Worm (Caenorhabditis elegans): Measurements from ENCODE around the gene Y57G11C.1142.

Y57G11C.1142 gene

DNA sequence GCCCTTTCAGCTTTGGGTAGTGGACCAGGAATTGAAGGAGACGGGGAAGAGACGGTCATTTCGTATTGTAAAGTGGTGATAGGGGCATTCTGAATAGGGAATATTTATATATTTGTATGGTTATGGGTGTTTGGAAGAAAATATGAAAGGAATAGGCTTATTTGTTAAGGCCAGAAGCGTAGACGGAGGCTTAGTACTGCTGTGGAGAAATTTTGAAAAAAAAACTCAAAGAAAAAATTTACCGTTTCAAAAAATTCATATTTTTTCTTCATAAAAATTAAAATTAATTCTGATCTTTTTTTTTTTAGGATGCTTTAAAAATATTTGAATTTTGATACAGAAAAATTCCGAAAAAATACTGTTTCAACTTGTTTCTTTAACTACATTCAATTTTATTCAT is 26.6 kb downstream of the Y57G11C.1142 start, which contains the start of gene hhat-2:
Gene hhat-2 (minus strand): TSS at position 101 of the 400 bp plus-strand sequence.
- no peak for TF ChIP-seq F13H6.1 (tag; optimal IDR thresholded peaks at IDR 0.05)
- no peak for TF ChIP-seq unc-62 (GFP tag; optimal IDR thresholded peaks at IDR 0.05)
- no peak for TF ChIP-seq peb-1 (tag; optimal IDR thresholded peaks at IDR 0.05)
- no peak for TF ChIP-seq egl-27 (tag; optimal IDR thresholded peaks at IDR 0.05)
- TF ChIP-seq snpc-4 (tag; optimal IDR thresholded peaks at IDR 0.05): no peak
- no peak for TF ChIP-seq ceh-16 (tag; optimal IDR thresholded peaks at IDR 0.05)
- TF ChIP-seq ceh-82 (tag; optimal IDR thresholded peaks at IDR 0.05): no peak
- no peak for TF ChIP-seq mbf-1 (tag; optimal IDR thresholded peaks at IDR 0.05)
- no peak for TF ChIP-seq sem-4 (tag; optimal IDR thresholded peaks at IDR 0.05)
- no peak for TF ChIP-seq blmp-1 (tag; optimal IDR thresholded peaks at IDR 0.05; ENCODE audit: insufficient read depth)
- TF ChIP-seq nhr-77 (tag; optimal IDR thresholded peaks at IDR 0.05): no peak
- TF ChIP-seq elt-1 (tag; optimal IDR thresholded peaks at IDR 0.05): no peak
- no peak for TF ChIP-seq dmd-4 (tag; optimal IDR thresholded peaks at IDR 0.05)
- TF ChIP-seq lin-13 (GFP tag; optimal IDR thresholded peaks at IDR 0.05): no peak
- no peak for TF ChIP-seq R02D3.7 (tag; optimal IDR thresholded peaks at IDR 0.05)
- no peak for TF ChIP-seq lin-39 (tag; optimal IDR thresholded peaks at IDR 0.05)
- no peak for TF ChIP-seq ztf-4 (tag; optimal IDR thresholded peaks at IDR 0.05)
- no peak for TF ChIP-seq ama-1 (optimal IDR thresholded peaks at IDR 0.05)
- no peak for TF ChIP-seq skn-1 (tag; optimal IDR thresholded peaks at IDR 0.05)
- TF ChIP-seq ztf-1 (GFP tag; conservative IDR thresholded peaks at IDR 0.05): no peak

DNA sequence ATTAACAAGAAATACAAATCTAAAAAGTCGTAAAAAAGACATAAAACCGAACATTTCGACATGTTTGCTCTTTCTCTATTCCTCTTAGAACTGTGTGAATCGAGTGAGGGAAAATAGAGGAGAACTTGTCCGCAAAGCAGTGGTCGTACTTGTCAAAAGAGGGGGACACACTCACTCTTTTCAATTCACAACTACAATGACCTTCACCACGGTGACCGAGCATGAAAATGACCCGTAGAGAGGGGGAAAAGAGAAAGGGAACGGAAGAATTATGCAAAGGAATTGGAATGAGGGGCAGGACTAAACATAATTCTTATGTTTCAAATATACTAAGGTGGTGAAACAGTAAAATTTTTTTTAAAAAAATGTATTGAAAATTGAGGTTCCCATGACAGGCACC is 31.1 kb downstream of the Y57G11C.1142 start:
- TF ChIP-seq fos-1 (tag; optimal IDR thresholded peaks at IDR 0.05) (peak; percentile 32), nhr-23 (tag; optimal IDR thresholded peaks at IDR 0.05) (no peak), nhr-129 (tag; optimal IDR thresholded peaks at IDR 0.05) (peak; percentile 60)

DNA sequence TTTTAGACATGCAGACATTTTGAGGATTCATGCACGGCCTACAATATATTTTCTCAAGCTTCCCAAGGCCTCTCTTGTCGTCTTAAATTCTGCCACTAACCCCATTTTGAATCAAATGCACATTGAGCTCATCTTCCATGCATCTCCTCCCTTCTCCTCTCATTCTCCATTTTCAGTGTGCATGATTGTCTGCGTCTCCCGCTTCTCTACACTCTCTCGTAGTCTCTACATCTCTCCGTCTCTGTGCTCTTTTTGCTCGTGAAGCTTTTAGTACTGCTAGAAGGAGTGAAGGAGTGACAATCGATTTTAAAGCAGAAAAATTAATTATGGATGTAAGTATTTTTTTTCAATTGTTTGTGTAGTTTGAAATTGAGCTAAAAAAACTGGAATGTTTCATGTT is 34.5 kb downstream of the Y57G11C.1142 start, which contains the start of gene Y57G11C.22:
Gene Y57G11C.22 (plus strand): TSS at position 327 of the 400 bp plus-strand sequence.
- TF ChIP-seq lin-13 (GFP tag; optimal IDR thresholded peaks at IDR 0.05): peak; percentile 7
- peak; percentile 58 for TF ChIP-seq unc-55 (GFP tag; optimal IDR thresholded peaks at IDR 0.05)
- peak; percentile 43 for TF ChIP-seq mab-5 (tag; optimal IDR thresholded peaks at IDR 0.05)
- peak in 1 of 2 experiments; percentile 65 for TF ChIP-seq lsy-2 (tag; optimal IDR thresholded peaks at IDR 0.05)
- peak; percentile 42 for TF ChIP-seq crh-2 (tag; optimal IDR thresholded peaks at IDR 0.05)
- peak; percentile 72 for TF ChIP-seq nhr-129 (tag; optimal IDR thresholded peaks at IDR 0.05)
- TF ChIP-seq nhr-23 (tag; optimal IDR thresholded peaks at IDR 0.05): no peak
- TF ChIP-seq peb-1 (tag; optimal IDR thresholded peaks at IDR 0.05): no peak
- TF ChIP-seq elt-1 (tag; optimal IDR thresholded peaks at IDR 0.05): no peak
- TF ChIP-seq ztf-1 (GFP tag; conservative IDR thresholded peaks at IDR 0.05): no peak
- TF ChIP-seq C34F6.9 (tag; optimal IDR thresholded peaks at IDR 0.05): peak; percentile 61

DNA sequence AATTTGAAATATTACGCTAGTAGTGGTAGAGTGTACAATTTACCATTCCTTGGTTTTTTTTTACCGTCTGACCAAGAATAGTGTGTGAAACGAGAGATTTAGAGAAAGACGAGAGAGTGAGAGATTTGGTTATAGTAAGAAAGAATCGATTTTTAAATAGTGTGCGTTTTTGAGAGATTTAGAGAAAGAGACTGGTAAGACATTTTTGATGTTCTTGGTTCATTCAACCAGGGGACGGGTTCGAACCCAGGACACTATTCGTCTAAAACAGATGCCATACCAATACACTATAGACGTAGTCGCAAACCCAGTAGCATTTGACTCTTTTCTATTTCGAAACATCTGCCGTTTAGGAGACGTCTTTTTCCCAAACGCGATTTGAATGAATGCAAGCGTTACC is 35.7 kb downstream of the Y57G11C.1142 start:
- no peak for TF ChIP-seq lin-11 (tag; optimal IDR thresholded peaks at IDR 0.05)
- TF ChIP-seq sma-9 (GFP tag; optimal IDR thresholded peaks at IDR 0.05): peak; percentile 94
- TF ChIP-seq sma-9 (tag; optimal IDR thresholded peaks at IDR 0.05): no peak
- TF ChIP-seq lin-13 (GFP tag; optimal IDR thresholded peaks at IDR 0.05): peak; percentile 83
- TF ChIP-seq unc-39 (tag; optimal IDR thresholded peaks at IDR 0.05): no peak
- peak; percentile 75 for TF ChIP-seq gmeb-1 (tag; optimal IDR thresholded peaks at IDR 0.05)
- TF ChIP-seq fos-1 (tag; optimal IDR thresholded peaks at IDR 0.05): peak; percentile 49
- TF ChIP-seq skn-1 (tag; optimal IDR thresholded peaks at IDR 0.05): no peak
- no peak for TF ChIP-seq nhr-11 (tag; optimal IDR thresholded peaks at IDR 0.05)
- peak; percentile 64 for TF ChIP-seq zag-1 (tag; optimal IDR thresholded peaks at IDR 0.05)
- TF ChIP-seq ztf-4 (tag; optimal IDR thresholded peaks at IDR 0.05): peak; percentile 52
- TF ChIP-seq nhr-21 (tag; optimal IDR thresholded peaks at IDR 0.05): peak; percentile 86
- TF ChIP-seq snpc-4 (tag; optimal IDR thresholded peaks at IDR 0.05): peak; percentile 8
- no peak for TF ChIP-seq nhr-23 (tag; optimal IDR thresholded peaks at IDR 0.05)
- peak; percentile 97 for TF ChIP-seq nhr-129 (tag; optimal IDR thresholded peaks at IDR 0.05)
- no peak for TF ChIP-seq mbf-1 (tag; optimal IDR thresholded peaks at IDR 0.05)
- TF ChIP-seq mab-5 (tag; optimal IDR thresholded peaks at IDR 0.05): peak; percentile 53
- TF ChIP-seq ztf-11 (tag; optimal IDR thresholded peaks at IDR 0.05): peak; percentile 21
- TF ChIP-seq alr-1 (tag; optimal IDR thresholded peaks at IDR 0.05): no peak
- peak; percentile 84 for TF ChIP-seq crh-2 (tag; optimal IDR thresholded peaks at IDR 0.05)
- TF ChIP-seq nhr-12 (tag; optimal IDR thresholded peaks at IDR 0.05): no peak
- no peak for TF ChIP-seq nhr-237 (tag; optimal IDR thresholded peaks at IDR 0.05)
- peak; percentile 85 for TF ChIP-seq F13H6.1 (tag; optimal IDR thresholded peaks at IDR 0.05)
- no peak for TF ChIP-seq ztf-1 (GFP tag; conservative IDR thresholded peaks at IDR 0.05)
- no peak for TF ChIP-seq ama-1 (optimal IDR thresholded peaks at IDR 0.05)
- TF ChIP-seq nhr-6 (tag; optimal IDR thresholded peaks at IDR 0.05): peak; percentile 76
- TF ChIP-seq elt-1 (tag; optimal IDR thresholded peaks at IDR 0.05): no peak
- peak; percentile 77 to 90 for TF ChIP-seq lsy-2 (tag; optimal IDR thresholded peaks at IDR 0.05)
- peak; percentile 93 for TF ChIP-seq unc-55 (GFP tag; optimal IDR thresholded peaks at IDR 0.05)
- TF ChIP-seq Y55F3AM.14 (GFP tag; optimal IDR thresholded peaks at IDR 0.05): peak; percentile 76
- TF ChIP-seq sem-4 (tag; optimal IDR thresholded peaks at IDR 0.05): peak; percentile 89
- peak; percentile 56 for TF ChIP-seq blmp-1 (tag; optimal IDR thresholded peaks at IDR 0.05; ENCODE audit: insufficient read depth)
- TF ChIP-seq dmd-4 (tag; optimal IDR thresholded peaks at IDR 0.05): no peak
- no peak for TF ChIP-seq aly-2 (tag; optimal IDR thresholded peaks at IDR 0.05)
- peak; percentile 94 for TF ChIP-seq C34F6.9 (tag; optimal IDR thresholded peaks at IDR 0.05)
- TF ChIP-seq elt-3 (tag; optimal IDR thresholded peaks at IDR 0.05): no peak
- peak; percentile 93 for TF ChIP-seq sma-3 (GFP tag; optimal IDR thresholded peaks at IDR 0.05)
- no peak for TF ChIP-seq ceh-82 (tag; optimal IDR thresholded peaks at IDR 0.05)
- TF ChIP-seq ceh-16 (tag; optimal IDR thresholded peaks at IDR 0.05): peak; percentile 30

All from whole organism, L2 larva.